Fruit fly (Drosophila melanogaster) whole organism, embryonic: ENCODE results near the gene Vinc.

Experiments used
- BtbVII ChIP-seq: fragments of 200-800 bp; sonication (Bioruptor generic); optimal IDR thresholded peaks from 3 replicates; lab custom pipeline; 2017; ENCODE audit warnings: missing biosample characterization, mild to moderate bottlenecking, missing genetic modification characterization
- CG10209 ChIP-seq: fragments of 200-800 bp; sonication (Bioruptor generic); optimal IDR thresholded peaks from 3 replicates; lab custom pipeline; 2017; ENCODE audit warnings: missing biosample characterization, mild to moderate bottlenecking, missing genetic modification characterization, missing genetic modification reagents
- CG11504 ChIP-seq: fragments of 200-800 bp; sonication (Bioruptor generic); optimal IDR thresholded peaks from 3 replicates; lab custom pipeline; 2019; ENCODE audit warnings: missing biosample characterization, mild to moderate bottlenecking, missing genetic modification characterization, moderate library complexity
- CG12155 ChIP-seq: fragments of 200-800 bp; sonication (Bioruptor generic); optimal IDR thresholded peaks from 3 replicates; lab custom pipeline; 2016; ENCODE audit warnings: missing biosample characterization, missing genetic modification characterization
- CG12744 ChIP-seq: fragments of 200-800 bp; sonication (Bioruptor generic); optimal IDR thresholded peaks from 2 replicates; lab custom pipeline; 2016; ENCODE audit warnings: missing biosample characterization, missing genetic modification characterization
- CG13424 ChIP-seq: fragments of 200-800 bp; sonication (Bioruptor generic); optimal IDR thresholded peaks from 2 replicates; lab custom pipeline; 2019; ENCODE audit warnings: missing biosample characterization, mild to moderate bottlenecking, missing genetic modification characterization, moderate library complexity
- CG14050 ChIP-seq: fragments of 200-800 bp; sonication (Bioruptor generic); IDR thresholded peaks from 3 replicates; pipeline ENCODE4 v1.3.6; 2022; ENCODE audit warnings: missing biosample characterization, missing genetic modification characterization
- CG14667 ChIP-seq: fragments of 200-800 bp; sonication (Bioruptor generic); IDR thresholded peaks from 2 replicates; pipeline ENCODE4 v1.3.6; 2022; ENCODE audit warnings: missing biosample characterization, missing genetic modification characterization
- CG15479 ChIP-seq: fragments of 200-800 bp; sonication (Bioruptor generic); optimal IDR thresholded peaks from 3 replicates; lab custom pipeline; 2019; ENCODE audit warnings: missing biosample characterization, mild to moderate bottlenecking, missing genetic modification characterization, moderate library complexity
- CG16863 ChIP-seq: fragments of 200-800 bp; sonication (Bioruptor generic); optimal IDR thresholded peaks from 3 replicates; lab custom pipeline; 2016; ENCODE audit warnings: missing biosample characterization, missing genetic modification characterization
- CG2116 ChIP-seq: fragments of 200-800 bp; sonication (Bioruptor generic); optimal IDR thresholded peaks from 3 replicates; lab custom pipeline; 2018; ENCODE audit warnings: missing biosample characterization, mild to moderate bottlenecking, missing genetic modification characterization
- CG3065 ChIP-seq: fragments of 200-800 bp; sonication (Bioruptor generic); optimal IDR thresholded peaks from 2 replicates; lab custom pipeline; 2016; ENCODE audit warnings: missing biosample characterization, missing genetic modification characterization
- CG33213 ChIP-seq: fragments of 200-800 bp; sonication (Bioruptor generic); optimal IDR thresholded peaks from 3 replicates; lab custom pipeline; 2016; ENCODE audit warnings: missing biosample characterization, missing genetic modification characterization
- CG3838 ChIP-seq: fragments of 200-800 bp; sonication (Bioruptor generic); optimal IDR thresholded peaks from 3 replicates; lab custom pipeline; 2016; ENCODE audit warnings: missing biosample characterization, missing genetic modification characterization
- CG43689 ChIP-seq: fragments of 200-800 bp; sonication (Bioruptor generic); IDR thresholded peaks from 2 replicates; pipeline ENCODE4 v1.3.6; 2022; ENCODE audit warnings: missing biosample characterization, missing genetic modification characterization
- CG4404 ChIP-seq: fragments of 200-800 bp; sonication (Bioruptor generic); IDR thresholded peaks from 2 replicates; pipeline ENCODE4 v1.3.6; 2022; ENCODE audit warnings: missing biosample characterization, missing genetic modification characterization
- CG4707 ChIP-seq: fragments of 200-800 bp; sonication (Bioruptor generic); optimal IDR thresholded peaks from 2 replicates; lab custom pipeline; 2018; ENCODE audit warnings: missing biosample characterization, mild to moderate bottlenecking, missing genetic modification characterization, moderate library complexity
- CG4730 ChIP-seq: fragments of 200-800 bp; sonication (Bioruptor generic); IDR thresholded peaks from 2 replicates; pipeline ENCODE4 v1.3.6; 2022; ENCODE audit warnings: missing biosample characterization, missing genetic modification characterization
- CG6813 ChIP-seq: fragments of 200-800 bp; sonication (Bioruptor generic); optimal IDR thresholded peaks from 2 replicates; lab custom pipeline; 2017; ENCODE audit warnings: missing biosample characterization, missing genetic modification characterization, mild to moderate bottlenecking, moderate library complexity, missing genetic modification reagents
- CG6854 ChIP-seq: fragments of 200-800 bp; sonication (Bioruptor generic); optimal IDR thresholded peaks from 3 replicates; lab custom pipeline; 2017; ENCODE audit warnings: missing biosample characterization, mild to moderate bottlenecking, missing genetic modification characterization
- Camta ChIP-seq: fragments of 200-800 bp; sonication (Bioruptor generic); optimal IDR thresholded peaks from 2 replicates; lab custom pipeline; 2016; ENCODE audit warnings: missing biosample characterization, missing genetic modification characterization
- CkIIα-i1 ChIP-seq: fragments of 200-800 bp; sonication (Bioruptor generic); IDR thresholded peaks from 2 replicates; pipeline ENCODE4 v1.3.6; 2022; ENCODE audit warnings: missing biosample characterization, missing genetic modification characterization
- D ChIP-seq, 2 experiments: fragments of 200-800 bp in 1 of 2; fragments of >200 bp in 1 of 2; sonication (Bioruptor generic) in 1 of 2; optimal IDR thresholded peaks; 2 replicates in 1 of 2; 3 replicates in 1 of 2; lab custom pipeline; 2017; ENCODE audit warnings: mild to moderate bottlenecking in 1 of 2, missing biosample characterization in 1 of 2, missing genetic modification characterization in 1 of 2, missing genetic modification reagents in 1 of 2
- Dbx ChIP-seq: fragments of 200-800 bp; sonication (Bioruptor generic); IDR thresholded peaks from 3 replicates; pipeline ENCODE4 v1.3.6; 2022; ENCODE audit warnings: missing biosample characterization, missing genetic modification characterization
- H2.0 ChIP-seq: fragments of 200-800 bp; sonication (Bioruptor generic); IDR thresholded peaks from 2 replicates; pipeline ENCODE4 v1.3.6; 2022; ENCODE audit warnings: missing biosample characterization, missing genetic modification characterization
- Hand ChIP-seq: fragments of 200-800 bp; sonication (Bioruptor generic); optimal IDR thresholded peaks from 2 replicates; lab custom pipeline; 2017; ENCODE audit warnings: mild to moderate bottlenecking, missing biosample characterization, missing genetic modification reagents, missing genetic modification characterization
- MESR4 ChIP-seq: fragments of 200-800 bp; sonication (Bioruptor generic); optimal IDR thresholded peaks from 2 replicates; lab custom pipeline; 2018; ENCODE audit warnings: missing biosample characterization, mild to moderate bottlenecking, missing genetic modification characterization, moderate library complexity
- Mad ChIP-seq: fragments of 200-800 bp; sonication (Bioruptor generic); optimal IDR thresholded peaks from 2 replicates; lab custom pipeline; 2016; ENCODE audit warnings: missing biosample characterization, missing genetic modification characterization
- NC2β ChIP-seq: fragments of 200-800 bp; sonication (Bioruptor generic); optimal IDR thresholded peaks from 2 replicates; lab custom pipeline; 2016; ENCODE audit warnings: missing biosample characterization, missing genetic modification characterization
- Scr ChIP-seq: fragments of 200-800 bp; sonication (Bioruptor generic); IDR thresholded peaks from 2 replicates; pipeline ENCODE4 v1.3.6; 2022; ENCODE audit warnings: missing biosample characterization, missing genetic modification characterization; ENCODE audit not compliant: partially characterized antibody
- Sin3A ChIP-seq: fragments of >200 bp; optimal IDR thresholded peaks from 2 replicates; lab custom pipeline; 2018
- Sry-δ ChIP-seq: fragments of 200-800 bp; sonication (Bioruptor generic); optimal IDR thresholded peaks from 2 replicates; lab custom pipeline; 2016; ENCODE audit warnings: missing biosample characterization, missing genetic modification characterization
- bab2 ChIP-seq: fragments of 200-800 bp; sonication (Bioruptor generic); optimal IDR thresholded peaks from 2 replicates; lab custom pipeline; 2016; ENCODE audit warnings: missing biosample characterization, missing genetic modification characterization
- crol ChIP-seq: fragments of 200-800 bp; sonication (Bioruptor generic); IDR thresholded peaks from 2 replicates; pipeline ENCODE4 v1.3.6; 2022; ENCODE audit warnings: missing biosample characterization, missing genetic modification characterization
- fd64A ChIP-seq: fragments of 200-800 bp; sonication (Bioruptor generic); optimal IDR thresholded peaks from 3 replicates; lab custom pipeline; 2018; ENCODE audit warnings: missing biosample characterization, mild to moderate bottlenecking, missing genetic modification characterization
- fd96Cb ChIP-seq: fragments of 200-800 bp; sonication (Bioruptor generic); optimal IDR thresholded peaks from 2 replicates; lab custom pipeline; 2018; ENCODE audit warnings: missing biosample characterization, mild to moderate bottlenecking, missing genetic modification characterization, moderate library complexity
- fu2 ChIP-seq: fragments of 200-800 bp; sonication (Bioruptor generic); optimal IDR thresholded peaks from 2 replicates; lab custom pipeline; 2016; ENCODE audit warnings: missing biosample characterization, missing genetic modification characterization
- grau ChIP-seq: fragments of 200-800 bp; optimal IDR thresholded peaks from 3 replicates; lab custom pipeline; 2019; ENCODE audit warnings: missing biosample characterization, mild to moderate bottlenecking, missing genetic modification characterization, moderate library complexity
- jumu ChIP-seq: fragments of 200-800 bp; sonication (Bioruptor generic); optimal IDR thresholded peaks from 3 replicates; lab custom pipeline; 2016; ENCODE audit warnings: missing biosample characterization, missing genetic modification characterization
- kay ChIP-seq: fragments of 200-800 bp; sonication (Bioruptor generic); optimal IDR thresholded peaks from 2 replicates; lab custom pipeline; 2016; ENCODE audit warnings: missing biosample characterization, missing genetic modification characterization
- lov ChIP-seq, 2 experiments: fragments of 200-800 bp in 1 of 2; fragments of >200 bp in 1 of 2; sonication (Bioruptor generic) in 1 of 2; IDR thresholded peaks in 1 of 2; optimal IDR thresholded peaks in 1 of 2; 2 replicates in 1 of 2; 3 replicates in 1 of 2; pipeline versions ENCODE4 v1.3.6 to Lab custom; 2017 to 2022; ENCODE audit warnings: missing biosample characterization in 1 of 2, missing genetic modification characterization in 1 of 2
- luna ChIP-seq: fragments of 200-800 bp; sonication (Bioruptor generic); optimal IDR thresholded peaks from 2 replicates; lab custom pipeline; 2016; ENCODE audit warnings: missing biosample characterization, missing genetic modification characterization
- odd ChIP-seq: fragments of 200-800 bp; sonication (Bioruptor generic); optimal IDR thresholded peaks from 2 replicates; lab custom pipeline; 2017; ENCODE audit warnings: missing biosample characterization, mild to moderate bottlenecking, missing genetic modification characterization
- otp ChIP-seq: fragments of 200-800 bp; sonication (Bioruptor generic); IDR thresholded peaks from 3 replicates; pipeline ENCODE4, ENCODE4 v1.3.6; 2022; ENCODE audit warnings: missing biosample characterization, missing genetic modification characterization
- pan ChIP-seq, 4 experiments: fragments of >200 bp in 3 of 4; fragments of 200-800 bp in 1 of 4; sonication (Bioruptor generic) in 1 of 4; optimal IDR thresholded peaks in 3 of 4; IDR thresholded peaks in 1 of 4; 2 replicates each; pipeline versions ENCODE4 v1.3.6 to Lab custom; 2017 to 2022; ENCODE audit warnings: missing biosample characterization in 2 of 4, missing genetic modification characterization in 2 of 4, mixed read lengths in 1 of 4
- pnt ChIP-seq: fragments of 200-800 bp; sonication (Bioruptor generic); optimal IDR thresholded peaks from 3 replicates; lab custom pipeline; 2016; ENCODE audit warnings: missing biosample characterization, missing genetic modification characterization
- sna ChIP-seq: fragments of 200-800 bp; sonication (Bioruptor generic); IDR thresholded peaks from 2 replicates; pipeline ENCODE4 v1.3.6; 2022; ENCODE audit warnings: missing biosample characterization, missing genetic modification characterization; ENCODE audit not compliant: partially characterized antibody
- stc ChIP-seq: fragments of 200-800 bp; sonication (Bioruptor generic); IDR thresholded peaks from 2 replicates; pipeline ENCODE4 v1.3.6; 2022; ENCODE audit warnings: missing biosample characterization, missing genetic modification characterization
- tx ChIP-seq: fragments of 200-800 bp; sonication (Bioruptor generic); optimal IDR thresholded peaks from 2 replicates; lab custom pipeline; 2016; ENCODE audit warnings: missing biosample characterization, missing genetic modification characterization
- vnd ChIP-seq: fragments of 200-800 bp; sonication (Bioruptor generic); IDR thresholded peaks from 3 replicates; pipeline ENCODE4 v1.3.6; 2022; ENCODE audit warnings: missing biosample characterization, missing genetic modification characterization; ENCODE audit not compliant: partially characterized antibody

Gene Vinc

DNA sequence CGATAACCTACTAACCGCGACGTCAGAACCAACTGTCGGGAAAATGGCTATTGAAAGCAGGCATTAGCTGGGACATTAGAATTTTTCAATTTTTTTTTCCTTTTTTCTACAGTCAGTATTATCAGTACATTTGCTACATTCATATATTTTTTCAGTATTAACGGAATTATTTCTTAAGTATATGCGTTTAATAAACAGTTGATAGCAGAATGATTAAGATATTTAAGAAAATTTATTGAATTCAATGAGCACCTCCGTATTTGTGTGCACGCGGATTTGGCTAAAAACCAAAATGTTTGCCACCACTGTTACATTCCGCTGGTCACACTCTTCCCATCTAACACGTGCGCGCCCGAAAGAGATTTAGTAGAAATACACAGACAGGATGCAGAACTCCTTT, 40.1 kb upstream of the Vinc start, which contains the start of the genes temp and CG3071 (continued):
- no peak for TF ChIP-seq lov (optimal IDR thresholded peaks at IDR 0.05; lab: Kevin White, UChicago)
- no peak for TF ChIP-seq lov (GFP tag; IDR thresholded peaks at IDR 0.05; lab: Robert Waterston, UW)
- peak; percentile 73 for TF ChIP-seq grau (tag; lab: Kevin White, UChicago)
- peak; percentile 33 for TF ChIP-seq BtbVII (GFP tag; lab: Kevin White, UChicago)
- no peak for TF ChIP-seq crol (GFP tag; lab: Robert Waterston, UW)
- TF ChIP-seq CG33213 (GFP tag; lab: Kevin White, UChicago), result no peak
- TF ChIP-seq pan (optimal IDR thresholded peaks at IDR 0.05; lab: Kevin White, UChicago), result no peak
- TF ChIP-seq pan (GFP tag; optimal IDR thresholded peaks at IDR 0.05 in 1 of 2, IDR thresholded peaks at IDR 0.05 in 1 of 2), result peak in 1 of 2 experiments; percentile 39
- no peak for TF ChIP-seq Scr
- peak; percentile 75 for TF ChIP-seq CG13424 (tag; lab: Kevin White, UChicago)
- TF ChIP-seq Camta (GFP tag; lab: Kevin White, UChicago), result peak; percentile 56
- TF ChIP-seq H2.0, result no peak; the same call in 1 of the 2 replicates
- no peak for TF ChIP-seq luna (GFP tag; lab: Kevin White, UChicago)
- TF ChIP-seq CG2116, result peak; percentile 69
- no peak for TF ChIP-seq sna (GFP tag; lab: Robert Waterston, UW)
- peak; percentile 58 for TF ChIP-seq pnt (GFP tag; lab: Kevin White, UChicago)
- TF ChIP-seq jumu (GFP tag; lab: Kevin White, UChicago), result peak; percentile 49
- peak; percentile 47 for TF ChIP-seq tx (GFP tag; lab: Kevin White, UChicago)
- TF ChIP-seq CG10209, result peak; percentile 42
- no peak for TF ChIP-seq CG4707 (GFP tag; lab: Kevin White, UChicago)
- TF ChIP-seq NC2β (GFP tag; lab: Kevin White, UChicago), result peak; percentile 59
- peak; percentile 66 for TF ChIP-seq CG4404
- peak; percentile 49; the same call in 2 of the 3 replicates for TF ChIP-seq Dbx (GFP tag; lab: Robert Waterston, UW)
- TF ChIP-seq fd64A (GFP tag; lab: Kevin White, UChicago), result no peak
- TF ChIP-seq Mad, result peak; percentile 16
- TF ChIP-seq bab2 (GFP tag; lab: Kevin White, UChicago), result peak; percentile 56
- no peak for TF ChIP-seq stc (GFP tag; lab: Robert Waterston, UW)
- TF ChIP-seq CG43689 (GFP tag; lab: Robert Waterston, UW), result no peak
- no peak for TF ChIP-seq CG6854
- TF ChIP-seq CG11504, result no peak
- TF ChIP-seq CG14050, result no peak
- no peak for TF ChIP-seq CG6813
- TF ChIP-seq CG3838, result no peak
- no peak for TF ChIP-seq D (optimal IDR thresholded peaks at IDR 0.05; lab: Kevin White, UChicago)
- peak; percentile 23 for TF ChIP-seq D (GFP tag; optimal IDR thresholded peaks at IDR 0.05; lab: Kevin White, UChicago)
- peak; percentile 44 for TF ChIP-seq Sry-δ
- TF ChIP-seq CG12155 (GFP tag; lab: Kevin White, UChicago), result peak; percentile 65
- TF ChIP-seq Sin3A, result peak; percentile 89
- TF ChIP-seq CkIIα-i1 (GFP tag; lab: Robert Waterston, UW), result no peak
- TF ChIP-seq kay (GFP tag; lab: Kevin White, UChicago), result peak; percentile 42
- no peak for TF ChIP-seq odd (GFP tag; lab: Kevin White, UChicago)
- no peak for TF ChIP-seq otp (GFP tag; lab: Robert Waterston, UW)
- TF ChIP-seq MESR4 (GFP tag; lab: Kevin White, UChicago), result no peak
- TF ChIP-seq CG3065 (GFP tag; lab: Kevin White, UChicago), result peak; percentile 8
- no peak for TF ChIP-seq CG14667
- TF ChIP-seq Hand, result no peak
- TF ChIP-seq CG16863, result peak; percentile 61
- TF ChIP-seq CG15479 (GFP tag; lab: Kevin White, UChicago), result peak; percentile 61
- peak; percentile 66 for TF ChIP-seq fu2
- TF ChIP-seq CG12744 (GFP tag; lab: Kevin White, UChicago), result peak; percentile 31
- peak; percentile 33 for TF ChIP-seq fd96Cb
- TF ChIP-seq CG4730 (GFP tag; lab: Robert Waterston, UW), result no peak
- TF ChIP-seq vnd (GFP tag; lab: Robert Waterston, UW), result no peak
